Worm (Caenorhabditis elegans) whole organism, L4 larva: Measurements from ENCODE around the gene Y73F8A.10.

ENCODE experiments used
- F37D6.2 ChIP-seq: sonication (generic microtip); optimal IDR thresholded peaks from 2 replicates; lab custom pipeline; 2016; ENCODE audit warnings: mild to moderate bottlenecking, missing genetic modification characterization, missing compliant biosample characterization
- T20F7.1 ChIP-seq: fragments of 200-800 bp; sonication (Bioruptor generic); optimal IDR thresholded peaks from 2 replicates; lab custom pipeline; 2018; ENCODE audit warnings: mild to moderate bottlenecking, missing genetic modification characterization, missing compliant biosample characterization
- T26A8.4 ChIP-seq: fragments of 200-800 bp; sonication (Bioruptor generic); IDR thresholded peaks from 2 replicates; pipeline ENCODE4 v1.3.6; 2022; ENCODE audit warnings: missing genetic modification characterization, missing compliant biosample characterization
- Y105C5A.15 ChIP-seq: fragments of 200-800 bp; sonication (Bioruptor generic); IDR thresholded peaks from 2 replicates; pipeline ENCODE4 v1.3.6; 2022; ENCODE audit warnings: missing genetic modification characterization, missing compliant biosample characterization
- Y48G9A.11 ChIP-seq: fragments of 200-800 bp; sonication (Bioruptor generic); IDR thresholded peaks from 2 replicates; pipeline ENCODE4 v1.3.6; 2022; ENCODE audit warnings: missing genetic modification reagents, missing genetic modification characterization, missing compliant biosample characterization
- Y5F2A.4 ChIP-seq: fragments of 200-800 bp; sonication (Bioruptor generic); optimal IDR thresholded peaks from 2 replicates; lab custom pipeline; 2018; ENCODE audit warnings: mild to moderate bottlenecking, missing genetic modification characterization, missing compliant biosample characterization
- ZK546.5 ChIP-seq, 2 experiments: sonication (generic microtip); optimal IDR thresholded peaks; 2 replicates each; lab custom pipeline; 2017; ENCODE audit warnings: missing biosample characterization in 2 of 2, missing genetic modification characterization in 2 of 2
- ama-1 ChIP-seq: fragments of 150-350 bp; optimal IDR thresholded peaks from 2 replicates; lab custom pipeline; 2014; ENCODE audit warnings: inconsistent platforms, mixed read lengths
- attf-4 ChIP-seq: sonication (generic microtip); optimal IDR thresholded peaks from 3 replicates; lab custom pipeline; 2017; ENCODE audit warnings: missing biosample characterization, missing genetic modification characterization
- ceh-20 ChIP-seq: fragments of 200-800 bp; sonication (Bioruptor generic); IDR thresholded peaks from 2 replicates; pipeline ENCODE4 v1.3.6; 2022; ENCODE audit warnings: missing genetic modification reagents, missing genetic modification characterization, missing compliant biosample characterization
- ceh-32 ChIP-seq: sonication (generic microtip); optimal IDR thresholded peaks from 2 replicates; lab custom pipeline; 2016; ENCODE audit warnings: mild to moderate bottlenecking, missing genetic modification characterization, missing compliant biosample characterization; ENCODE audit not compliant: poor library complexity
- cey-2 ChIP-seq: sonication (generic microtip); optimal IDR thresholded peaks from 3 replicates; lab custom pipeline; 2017; ENCODE audit warnings: missing genetic modification characterization, mild to moderate bottlenecking, missing compliant biosample characterization, antibody characterized with exemption, borderline replicate concordance; ENCODE audit not compliant: insufficient read depth
- ctbp-1 ChIP-seq: fragments of 200-800 bp; sonication (Bioruptor generic); IDR thresholded peaks from 2 replicates; pipeline ENCODE4 v1.3.6; 2022; ENCODE audit warnings: missing genetic modification reagents, missing genetic modification characterization, missing compliant biosample characterization
- daf-16 ChIP-seq, 3 experiments: sonication (generic microtip); optimal IDR thresholded peaks; 2 replicates each; lab custom pipeline; 2016 to 2017; ENCODE audit warnings: missing genetic modification characterization in 3 of 3, missing genetic modification reagents in 3 of 3, mild to moderate bottlenecking in 2 of 3, missing compliant biosample characterization in 2 of 3, missing biosample characterization in 1 of 3, moderate library complexity in 1 of 3
- dmd-6 ChIP-seq: fragments of 200-800 bp; sonication (Bioruptor generic); IDR thresholded peaks from 2 replicates; pipeline ENCODE4 v1.3.6; 2022; ENCODE audit warnings: missing genetic modification reagents, missing genetic modification characterization, missing compliant biosample characterization
- dpl-1 ChIP-seq: fragments of 150-350 bp; optimal IDR thresholded peaks from 2 replicates; lab custom pipeline; 2014; ENCODE audit warnings: missing biosample characterization, missing genetic modification reagents, missing genetic modification characterization
- dve-1 ChIP-seq: sonication (generic microtip); optimal IDR thresholded peaks from 2 replicates; lab custom pipeline; 2017; ENCODE audit warnings: antibody characterized with exemption, mild to moderate bottlenecking, missing genetic modification characterization, missing compliant biosample characterization; ENCODE audit not compliant: insufficient read depth
- hif-1 ChIP-seq, 2 experiments: sonication (generic microtip); optimal IDR thresholded peaks; 2 replicates each; lab custom pipeline; 2016 to 2017; ENCODE audit warnings: missing compliant biosample characterization in 2 of 2, missing genetic modification characterization in 2 of 2, missing genetic modification reagents in 2 of 2, missing genotype in 2 of 2, mild to moderate bottlenecking in 1 of 2
- hlh-30 ChIP-seq: sonication (generic microtip); optimal IDR thresholded peaks from 2 replicates; lab custom pipeline; 2017; ENCODE audit warnings: antibody characterized with exemption, mild to moderate bottlenecking, missing genetic modification characterization, missing compliant biosample characterization; ENCODE audit not compliant: insufficient read depth
- lin-15B ChIP-seq: fragments of 150-350 bp; sonication (generic microtip); optimal IDR thresholded peaks from 3 replicates; lab custom pipeline; 2014; ENCODE audit warnings: missing biosample characterization, missing genetic modification characterization
- lin-29 ChIP-seq: fragments of 200-800 bp; sonication (Bioruptor generic); IDR thresholded peaks from 2 replicates; pipeline ENCODE4 v1.3.6; 2022; ENCODE audit warnings: missing genetic modification reagents, missing genetic modification characterization, missing compliant biosample characterization
- madf-5 ChIP-seq, 2 experiments: fragments of 200-800 bp; sonication (Bioruptor generic); IDR thresholded peaks; 2 replicates each; pipeline ENCODE4 v1.3.6; 2022; ENCODE audit warnings: missing compliant biosample characterization in 2 of 2, missing genetic modification characterization in 2 of 2
- mdl-1 ChIP-seq, 2 experiments: fragments of 150-350 bp in 1 of 2; sonication (generic microtip) in 1 of 2; optimal IDR thresholded peaks; 2 replicates each; lab custom pipeline; 2014 to 2017; ENCODE audit warnings: missing biosample characterization in 2 of 2, missing genetic modification characterization in 2 of 2
- mxl-2 ChIP-seq: fragments of 200-800 bp; sonication (Bioruptor generic); conservative IDR thresholded peaks from 2 replicates; pipeline ENCODE4 v1.3.6; 2022; ENCODE audit warnings: missing genetic modification reagents, missing genetic modification characterization, missing compliant biosample characterization
- nhr-28 ChIP-seq: fragments of 150-350 bp; optimal IDR thresholded peaks from 2 replicates; lab custom pipeline; 2014; ENCODE audit warnings: missing biosample characterization, missing genetic modification characterization
- nhr-41 ChIP-seq: fragments of 200-800 bp; sonication (Bioruptor generic); IDR thresholded peaks from 2 replicates; pipeline ENCODE4 v1.3.6; 2022; ENCODE audit warnings: missing genetic modification reagents, missing genetic modification characterization, missing compliant biosample characterization
- nhr-42 ChIP-seq: fragments of 200-800 bp; sonication (Bioruptor generic); IDR thresholded peaks from 2 replicates; pipeline ENCODE4 v1.3.6; 2022; ENCODE audit warnings: missing genetic modification characterization, missing compliant biosample characterization
- nhr-6 ChIP-seq: fragments of 150-350 bp; optimal IDR thresholded peaks from 2 replicates; lab custom pipeline; 2014; ENCODE audit warnings: missing biosample characterization, missing genetic modification characterization
- nhr-77 ChIP-seq: fragments of 150-350 bp; optimal IDR thresholded peaks from 2 replicates; lab custom pipeline; 2014; ENCODE audit warnings: missing biosample characterization, missing genetic modification characterization
- php-3 ChIP-seq: fragments of 200-800 bp; sonication (Bioruptor generic); IDR thresholded peaks from 2 replicates; pipeline ENCODE4 v1.3.6; 2022; ENCODE audit warnings: missing genetic modification reagents, missing genetic modification characterization, missing compliant biosample characterization
- sdz-12 ChIP-seq: fragments of 200-800 bp; sonication (Bioruptor generic); optimal IDR thresholded peaks from 2 replicates; lab custom pipeline; 2018; ENCODE audit warnings: mild to moderate bottlenecking, missing genetic modification characterization, missing compliant biosample characterization
- set-16 ChIP-seq: fragments of 200-800 bp; sonication (Bioruptor generic); IDR thresholded peaks from 2 replicates; pipeline ENCODE4 v1.3.6; 2022; ENCODE audit warnings: missing genetic modification reagents, missing genetic modification characterization, missing compliant biosample characterization
- snpc-1.2 ChIP-seq: fragments of 200-800 bp; sonication (Bioruptor generic); IDR thresholded peaks from 2 replicates; pipeline ENCODE4 v1.3.6; 2022; ENCODE audit warnings: missing genetic modification reagents, missing genetic modification characterization, missing compliant biosample characterization
- spr-1 ChIP-seq: sonication (generic microtip); optimal IDR thresholded peaks from 2 replicates; lab custom pipeline; 2016; ENCODE audit warnings: mild to moderate bottlenecking, missing genetic modification characterization, missing compliant biosample characterization
- unc-62 ChIP-seq, 3 experiments: fragments of 150-350 bp in 1 of 3; sonication (generic microtip); optimal IDR thresholded peaks in 2 of 3; peaks in 1 of 3; 1 replicate in 1 of 3; 2 replicates in 2 of 3; lab custom pipeline; 2014 to 2017; ENCODE audit warnings: missing biosample characterization in 3 of 3, missing genetic modification characterization in 3 of 3, missing genetic modification reagents in 3 of 3, missing genotype in 1 of 3
- zip-11 ChIP-seq: fragments of 200-800 bp; sonication (Bioruptor generic); IDR thresholded peaks from 2 replicates; pipeline ENCODE4 v1.3.6; 2022; ENCODE audit warnings: missing genetic modification characterization, missing compliant biosample characterization
- zip-2 ChIP-seq: fragments of 150-350 bp; optimal IDR thresholded peaks from 2 replicates; lab custom pipeline; 2014; ENCODE audit warnings: missing biosample characterization, missing genetic modification characterization

Y73F8A.10 gene

DNA sequence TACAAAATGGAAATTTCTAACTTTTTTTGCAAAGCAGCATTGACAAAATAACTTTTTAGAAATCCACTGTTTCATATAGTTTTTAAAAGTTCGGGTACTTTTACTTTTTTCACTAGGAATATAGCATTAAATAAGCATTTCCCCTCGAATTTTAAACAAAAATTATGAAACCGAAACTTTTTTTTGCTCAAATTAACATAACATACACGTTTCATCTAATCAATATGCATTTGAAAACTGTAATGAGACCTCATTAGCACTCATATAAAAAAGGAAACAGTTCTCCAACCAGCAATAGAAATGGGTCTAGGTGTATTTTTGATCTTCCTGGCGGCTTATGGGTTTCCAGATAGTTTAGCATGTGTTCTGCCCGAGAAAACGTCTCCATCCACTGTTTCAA, at the start of gene Y73F8A.10:
Gene Y73F8A.10, plus strand, starts transcription at position 301 of the 400 bp plus-strand sequence.
- TF ChIP-seq zip-11 (GFP tag; lab: Robert Waterston, UW): no peak
- TF ChIP-seq snpc-1.2 (GFP tag; lab: Robert Waterston, UW): 0 out of 2 replicates have a peak, but pooled peaks have one; percentile 53
- TF ChIP-seq dmd-6 (GFP tag; lab: Robert Waterston, UW): no peak
- no peak for TF ChIP-seq daf-16 (GFP tag; optimal IDR thresholded peaks at IDR 0.05; lab: Kevin White, UChicago)
- TF ChIP-seq daf-16 (tag; optimal IDR thresholded peaks at IDR 0.05; lab: Kevin White, UChicago): no peak
- TF ChIP-seq nhr-77 (tag; lab: Kevin White, UChicago): no peak

DNA sequence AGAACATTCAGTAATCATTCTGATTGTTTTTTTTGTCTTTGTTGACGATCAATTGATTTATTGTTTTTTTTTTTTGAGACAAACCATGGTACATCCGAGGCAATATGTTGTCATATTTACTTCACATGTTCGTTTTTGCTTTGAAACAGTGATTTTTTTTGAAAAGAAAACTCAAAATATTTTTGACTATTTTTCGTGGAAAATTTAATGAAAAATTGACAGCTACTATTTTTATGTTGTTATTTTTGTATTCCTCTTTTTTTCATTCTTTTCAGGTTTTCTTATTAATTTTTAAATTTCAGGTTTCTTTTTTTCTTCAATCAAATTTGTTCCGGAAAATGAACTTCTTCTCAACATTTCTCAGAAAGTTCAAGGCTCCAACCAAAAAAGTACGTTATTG, 48.5 kb upstream of the Y73F8A.10 start, which contains the start of gene Y73F8A.36:
Gene Y73F8A.36, plus strand, starts transcription at position 301 of the 400 bp plus-strand sequence.
- TF ChIP-seq mxl-2 (GFP tag; lab: Robert Waterston, UW) (no peak), nhr-41 (no peak), Y48G9A.11 (GFP tag; lab: Robert Waterston, UW) (no peak), set-16 (GFP tag; lab: Robert Waterston, UW) (no peak), dpl-1 (no peak), dmd-6 (GFP tag; lab: Robert Waterston, UW) (no peak), ZK546.5 (tag; optimal IDR thresholded peaks at IDR 0.05; lab: Kevin White, UChicago) (no peak), nhr-42 (GFP tag; lab: Robert Waterston, UW) (no peak), nhr-6 (tag; lab: Kevin White, UChicago) (no peak), T20F7.1 (no peak), dve-1 (tag; lab: Kevin White, UChicago) (no peak), madf-5 (GFP tag; IDR thresholded peaks at IDR 0.05; lab: Robert Waterston, UW) (no peak), mdl-1 (tag; optimal IDR thresholded peaks at IDR 0.05; lab: Kevin White, UChicago) (no peak), T26A8.4 (GFP tag; lab: Robert Waterston, UW) (no peak), F37D6.2 (no peak), ceh-32 (no peak)
- TF ChIP-seq, all 104 proteins: peak for 0

ce11 chrIV:15251075-15251474, 43.1 kb upstream of the Y73F8A.10 start:
- TF ChIP-seq dve-1 (tag; lab: Kevin White, UChicago) (no peak), spr-1 (no peak), Y48G9A.11 (GFP tag; lab: Robert Waterston, UW) (no peak), unc-62 (GFP tag; optimal IDR thresholded peaks at IDR 0.05 in 1 of 2; lab: Kevin White, UChicago) (peak in 1 of 2 experiments; percentile 94), unc-62 (tag; optimal IDR thresholded peaks at IDR 0.05; lab: Kevin White, UChicago) (no peak), Y105C5A.15 (GFP tag; lab: Robert Waterston, UW) (no peak)

- TF ChIP-seq ceh-20 (no peak), mdl-1 (tag; optimal IDR thresholded peaks at IDR 0.05; lab: Kevin White, UChicago) (no peak), cey-2 (tag; lab: Kevin White, UChicago) (no peak), php-3 (GFP tag; lab: Robert Waterston, UW) (no peak), Y5F2A.4 (no peak), lin-29 (GFP tag; lab: Robert Waterston, UW) (no peak), mxl-2 (GFP tag; lab: Robert Waterston, UW) (no peak), hlh-30 (tag; lab: Kevin White, UChicago) (no peak), nhr-28 (tag; lab: Kevin White, UChicago) (no peak), attf-4 (tag; lab: Kevin White, UChicago) (no peak), lin-15B (tag; lab: Kevin White, UChicago) (no peak), sdz-12 (GFP tag; lab: Kevin White, UChicago) (no peak), hif-1 (tag; optimal IDR thresholded peaks at IDR 0.05; lab: Kevin White, UChicago) (no peak), F37D6.2 (no peak), zip-2 (tag; lab: Kevin White, UChicago) (no peak), ama-1 (lab: Kevin White, UChicago) (no peak), dve-1 (tag; lab: Kevin White, UChicago) (no peak), ctbp-1 (GFP tag; lab: Robert Waterston, UW) (no peak)
Measured at ce11 chrIV:15252157-15252556, 42.0 kb upstream of the Y73F8A.10 start, which contains the start of gene srj-42. TSS of gene srj-42 (minus strand) at chrIV:15252257.
